Fruit fly (Drosophila melanogaster) whole organism, embryonic: Measurements from ENCODE around the gene CG32333.

Experiments used
- Antp ChIP-seq: fragments of 200-800 bp; sonication (Bioruptor generic); optimal IDR thresholded peaks from 3 replicates; lab custom pipeline; 2016; ENCODE audit warnings: missing biosample characterization, missing genetic modification characterization
- Atf3 ChIP-seq: fragments of 200-800 bp; sonication (Bioruptor generic); optimal IDR thresholded peaks from 3 replicates; lab custom pipeline; 2016; ENCODE audit warnings: missing biosample characterization, missing genetic modification characterization
- Bgb ChIP-seq: fragments of 200-800 bp; sonication (Bioruptor generic); IDR thresholded peaks from 2 replicates; pipeline ENCODE4 v1.3.6; 2022; ENCODE audit warnings: missing biosample characterization, missing genetic modification characterization; ENCODE audit not compliant: partially characterized antibody
- C15 ChIP-seq: fragments of 200-800 bp; sonication (Bioruptor generic); IDR thresholded peaks from 3 replicates; pipeline ENCODE4 v1.3.6; 2022; ENCODE audit warnings: missing biosample characterization, missing genetic modification characterization
- CG12659 ChIP-seq: fragments of 200-800 bp; sonication (Bioruptor generic); optimal IDR thresholded peaks from 3 replicates; lab custom pipeline; 2017; ENCODE audit warnings: mild to moderate bottlenecking, missing biosample characterization, missing genetic modification reagents, missing genetic modification characterization
- CG12769 ChIP-seq: fragments of 200-800 bp; sonication (Bioruptor generic); optimal IDR thresholded peaks from 2 replicates; lab custom pipeline; 2019; ENCODE audit warnings: missing biosample characterization, mild to moderate bottlenecking, missing genetic modification characterization, moderate library complexity
- CG15011 ChIP-seq: fragments of 200-800 bp; sonication (Bioruptor generic); optimal IDR thresholded peaks from 3 replicates; lab custom pipeline; 2018; ENCODE audit warnings: missing biosample characterization, mild to moderate bottlenecking, missing genetic modification characterization
- CG1529 ChIP-seq: fragments of 200-800 bp; sonication (Bioruptor generic); optimal IDR thresholded peaks from 3 replicates; lab custom pipeline; 2018; ENCODE audit warnings: missing biosample characterization, missing genetic modification characterization
- CG17829 ChIP-seq: fragments of 200-800 bp; optimal IDR thresholded peaks from 2 replicates; lab custom pipeline; 2019; ENCODE audit warnings: missing biosample characterization, mild to moderate bottlenecking, missing genetic modification characterization, moderate library complexity
- CG1792 ChIP-seq: fragments of 200-800 bp; sonication (Bioruptor generic); optimal IDR thresholded peaks from 2 replicates; lab custom pipeline; 2016; ENCODE audit warnings: missing biosample characterization, missing genetic modification characterization
- CG2129 ChIP-seq: fragments of 200-800 bp; sonication (Bioruptor generic); IDR thresholded peaks from 2 replicates; pipeline ENCODE4 v1.3.6; 2022; ENCODE audit warnings: missing biosample characterization, missing genetic modification characterization; ENCODE audit not compliant: partially characterized antibody
- CG3163 ChIP-seq: fragments of 200-800 bp; sonication (Bioruptor generic); optimal IDR thresholded peaks from 3 replicates; lab custom pipeline; 2016; ENCODE audit warnings: missing biosample characterization, missing genetic modification characterization
- CG3281 ChIP-seq: fragments of 200-800 bp; sonication (Bioruptor generic); optimal IDR thresholded peaks from 3 replicates; lab custom pipeline; 2017; ENCODE audit warnings: missing biosample characterization, mild to moderate bottlenecking, missing genetic modification characterization
- CG4404 ChIP-seq: fragments of 200-800 bp; sonication (Bioruptor generic); IDR thresholded peaks from 2 replicates; pipeline ENCODE4 v1.3.6; 2022; ENCODE audit warnings: missing biosample characterization, missing genetic modification characterization
- CG5245 ChIP-seq: fragments of 200-800 bp; sonication (Bioruptor generic); optimal IDR thresholded peaks from 3 replicates; lab custom pipeline; 2016; ENCODE audit warnings: missing biosample characterization, missing genetic modification characterization
- CG6175 ChIP-seq: fragments of 200-800 bp; sonication (Bioruptor generic); IDR thresholded peaks from 3 replicates; pipeline ENCODE4 v1.3.6; 2022; ENCODE audit warnings: missing biosample characterization, missing genetic modification characterization
- CG7556 ChIP-seq: fragments of 200-800 bp; sonication (Bioruptor generic); optimal IDR thresholded peaks from 2 replicates; lab custom pipeline; 2017; ENCODE audit warnings: missing biosample characterization, mild to moderate bottlenecking, missing genetic modification characterization
- CG8290 ChIP-seq, 3 experiments: fragments of 200-800 bp; sonication (Bioruptor generic); optimal IDR thresholded peaks; 2 replicates each; lab custom pipeline; 2016 to 2019; ENCODE audit warnings: missing biosample characterization in 3 of 3, missing genetic modification characterization in 3 of 3, mild to moderate bottlenecking in 2 of 3, moderate library complexity in 1 of 3
- Deaf1 ChIP-seq: fragments of 200-800 bp; optimal IDR thresholded peaks from 3 replicates; lab custom pipeline; 2019; ENCODE audit warnings: missing biosample characterization, mild to moderate bottlenecking, missing genetic modification characterization, moderate library complexity
- Eip74EF ChIP-seq, 2 experiments: fragments of 200-800 bp in 1 of 2; fragments of >200 bp in 1 of 2; sonication (Bioruptor generic) in 1 of 2; optimal IDR thresholded peaks; 2 replicates each; lab custom pipeline; 2017 to 2019; ENCODE audit warnings: missing biosample characterization in 2 of 2, missing genetic modification characterization in 2 of 2, mild to moderate bottlenecking in 1 of 2, moderate library complexity in 1 of 2
- Gsc ChIP-seq: fragments of 200-800 bp; sonication (Bioruptor generic); IDR thresholded peaks from 2 replicates; pipeline ENCODE4 v1.3.6; 2022; ENCODE audit warnings: missing biosample characterization, missing genetic modification characterization
- HmgZ ChIP-seq: fragments of 200-800 bp; sonication (Bioruptor generic); optimal IDR thresholded peaks from 2 replicates; lab custom pipeline; 2018; ENCODE audit warnings: missing biosample characterization, mild to moderate bottlenecking, missing genetic modification characterization
- Lpt ChIP-seq: fragments of >200 bp; optimal IDR thresholded peaks from 2 replicates; lab custom pipeline; 2018; ENCODE audit warnings: missing biosample characterization, missing genetic modification characterization
- Mad ChIP-seq: fragments of 200-800 bp; sonication (Bioruptor generic); optimal IDR thresholded peaks from 2 replicates; lab custom pipeline; 2016; ENCODE audit warnings: missing biosample characterization, missing genetic modification characterization
- NFAT ChIP-seq: fragments of 200-800 bp; sonication (Bioruptor generic); IDR thresholded peaks from 2 replicates; pipeline ENCODE4 v1.3.6; 2022; ENCODE audit warnings: missing biosample characterization, missing genetic modification characterization
- Pdp1 ChIP-seq, 2 experiments: fragments of 200-800 bp; sonication (Bioruptor generic); optimal IDR thresholded peaks; 3 replicates each; lab custom pipeline; 2016; ENCODE audit warnings: missing biosample characterization in 2 of 2, missing genetic modification characterization in 2 of 2, mild to moderate bottlenecking in 1 of 2, moderate library complexity in 1 of 2
- Rx ChIP-seq: fragments of 200-800 bp; sonication (Bioruptor generic); IDR thresholded peaks from 2 replicates; pipeline ENCODE4 v1.3.6; 2022; ENCODE audit warnings: missing biosample characterization, missing genetic modification characterization
- Ssrp ChIP-seq: fragments of 200-800 bp; sonication (Bioruptor generic); optimal IDR thresholded peaks from 2 replicates; lab custom pipeline; 2018; ENCODE audit warnings: missing biosample characterization, mild to moderate bottlenecking, missing genetic modification characterization, moderate library complexity
- YL-1 ChIP-seq: fragments of 200-800 bp; sonication (Bioruptor generic); optimal IDR thresholded peaks from 3 replicates; lab custom pipeline; 2017; ENCODE audit warnings: missing biosample characterization, mild to moderate bottlenecking, missing genetic modification characterization
- ato ChIP-seq: fragments of 200-800 bp; sonication (Bioruptor generic); IDR thresholded peaks from 2 replicates; pipeline ENCODE4 v1.3.6; 2022; ENCODE audit warnings: missing biosample characterization, missing genetic modification characterization; ENCODE audit not compliant: partially characterized antibody
- bigmax ChIP-seq: fragments of 200-800 bp; sonication (Bioruptor generic); optimal IDR thresholded peaks from 2 replicates; lab custom pipeline; 2018; ENCODE audit warnings: missing biosample characterization, mild to moderate bottlenecking, missing genetic modification characterization
- bowl ChIP-seq: fragments of 200-800 bp; sonication (Bioruptor generic); IDR thresholded peaks from 2 replicates; pipeline ENCODE4 v1.3.6; 2022; ENCODE audit warnings: missing biosample characterization, missing genetic modification characterization
- cwo ChIP-seq: fragments of 200-800 bp; sonication (Bioruptor generic); optimal IDR thresholded peaks from 3 replicates; lab custom pipeline; 2017; ENCODE audit warnings: missing biosample characterization, missing genetic modification characterization, mild to moderate bottlenecking, moderate library complexity, missing genetic modification reagents
- dimm ChIP-seq: fragments of 200-800 bp; sonication (Bioruptor generic); IDR thresholded peaks from 2 replicates; pipeline ENCODE4 v1.3.6; 2022; ENCODE audit warnings: missing biosample characterization, missing genetic modification characterization
- emc ChIP-seq: fragments of 200-800 bp; sonication (Bioruptor generic); optimal IDR thresholded peaks from 2 replicates; lab custom pipeline; 2016; ENCODE audit warnings: missing biosample characterization, missing genetic modification characterization
- mirr ChIP-seq: fragments of 200-800 bp; sonication (Bioruptor generic); optimal IDR thresholded peaks from 3 replicates; lab custom pipeline; 2018; ENCODE audit warnings: missing biosample characterization, mild to moderate bottlenecking, missing genetic modification characterization
- onecut ChIP-seq: fragments of 200-800 bp; sonication (Bioruptor generic); IDR thresholded peaks from 2 replicates; pipeline ENCODE4 v1.3.6; 2022; ENCODE audit warnings: missing biosample characterization, missing genetic modification characterization
- rib ChIP-seq: fragments of 200-800 bp; sonication (Bioruptor generic); IDR thresholded peaks from 2 replicates; pipeline ENCODE4 v1.3.6; 2022; ENCODE audit warnings: missing biosample characterization, missing genetic modification characterization
- ro ChIP-seq: fragments of 200-800 bp; sonication (Bioruptor generic); IDR thresholded peaks from 2 replicates; pipeline ENCODE4 v1.3.6; 2022; ENCODE audit warnings: missing biosample characterization, missing genetic modification characterization
- salm ChIP-seq: fragments of 200-800 bp; sonication (Bioruptor generic); optimal IDR thresholded peaks from 2 replicates; lab custom pipeline; 2018; ENCODE audit warnings: missing biosample characterization, mild to moderate bottlenecking, missing genetic modification characterization
- seq ChIP-seq: fragments of 200-800 bp; sonication (Bioruptor generic); IDR thresholded peaks from 2 replicates; pipeline ENCODE4 v1.3.6; 2022; ENCODE audit warnings: missing biosample characterization, missing genetic modification characterization
- slbo ChIP-seq: fragments of 200-800 bp; sonication (Bioruptor generic); IDR thresholded peaks from 2 replicates; pipeline ENCODE4 v1.3.6; 2022; ENCODE audit warnings: missing biosample characterization, missing genetic modification characterization
- tap ChIP-seq: fragments of 200-800 bp; optimal IDR thresholded peaks from 3 replicates; lab custom pipeline; 2019; ENCODE audit warnings: missing biosample characterization, mild to moderate bottlenecking, missing genetic modification characterization, moderate library complexity
- tgo ChIP-seq: fragments of 200-800 bp; sonication (Bioruptor generic); IDR thresholded peaks from 3 replicates; pipeline ENCODE4 v1.3.6; 2022; ENCODE audit warnings: missing biosample characterization, missing genetic modification characterization
- tin ChIP-seq: fragments of 200-800 bp; sonication (Bioruptor generic); optimal IDR thresholded peaks from 3 replicates; lab custom pipeline; 2016; ENCODE audit warnings: missing biosample characterization, missing genetic modification characterization
- ttk ChIP-seq: fragments of 200-800 bp; sonication (Bioruptor generic); IDR thresholded peaks from 2 replicates; pipeline ENCODE4 v2.1.2; 2022; ENCODE audit warnings: missing biosample characterization, missing genetic modification characterization
- tx ChIP-seq: fragments of 200-800 bp; sonication (Bioruptor generic); optimal IDR thresholded peaks from 2 replicates; lab custom pipeline; 2016; ENCODE audit warnings: missing biosample characterization, missing genetic modification characterization
- vnd ChIP-seq: fragments of 200-800 bp; sonication (Bioruptor generic); IDR thresholded peaks from 3 replicates; pipeline ENCODE4 v1.3.6; 2022; ENCODE audit warnings: missing biosample characterization, missing genetic modification characterization; ENCODE audit not compliant: partially characterized antibody
- zfh1 ChIP-seq: fragments of 200-800 bp; sonication (Bioruptor generic); IDR thresholded peaks from 3 replicates; pipeline ENCODE4 v1.3.6; 2022; ENCODE audit warnings: missing biosample characterization, missing genetic modification characterization

CG32333 gene

DNA sequence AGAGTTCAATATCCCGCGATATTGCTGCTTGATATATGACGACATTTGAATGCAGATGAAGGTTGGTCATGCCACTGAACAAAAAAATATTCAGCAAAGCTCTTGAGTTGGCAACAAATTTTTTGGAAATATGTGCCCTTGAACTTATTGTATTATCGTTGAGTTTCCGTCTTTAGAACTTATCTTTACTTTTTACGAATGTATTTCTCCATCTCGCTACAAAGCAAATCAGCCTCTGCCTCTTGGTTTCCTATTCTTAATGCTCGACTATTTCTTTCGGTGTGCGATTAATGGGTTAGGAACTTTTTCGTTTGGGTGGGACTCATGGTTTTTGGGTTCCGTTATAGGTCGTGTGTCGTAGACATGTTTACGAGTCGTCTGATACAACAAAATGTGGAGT is 47.4 kb downstream of the CG32333 start (continued):
- TF ChIP-seq YL-1 (GFP tag; lab: Kevin White, UChicago) (no peak), NFAT (GFP tag; lab: Robert Waterston, UW) (no peak), rib (GFP tag; lab: Robert Waterston, UW) (no peak), C15 (GFP tag; lab: Robert Waterston, UW) (no peak), ro (GFP tag; lab: Robert Waterston, UW) (no peak), CG12769 (tag; lab: Kevin White, UChicago) (no peak), Antp (GFP tag; lab: Kevin White, UChicago) (peak; percentile 81), bowl (GFP tag; lab: Robert Waterston, UW) (no peak), CG4404 (no peak), tin (GFP tag; lab: Kevin White, UChicago) (peak; percentile 68), Gsc (GFP tag; lab: Robert Waterston, UW) (no peak), tx (peak; percentile 56), Mad (GFP tag; lab: Kevin White, UChicago) (peak; percentile 40), Ssrp (tag; lab: Kevin White, UChicago) (peak; percentile 83)
- TF ChIP-seq, all 482 proteins: peak for 293

DNA sequence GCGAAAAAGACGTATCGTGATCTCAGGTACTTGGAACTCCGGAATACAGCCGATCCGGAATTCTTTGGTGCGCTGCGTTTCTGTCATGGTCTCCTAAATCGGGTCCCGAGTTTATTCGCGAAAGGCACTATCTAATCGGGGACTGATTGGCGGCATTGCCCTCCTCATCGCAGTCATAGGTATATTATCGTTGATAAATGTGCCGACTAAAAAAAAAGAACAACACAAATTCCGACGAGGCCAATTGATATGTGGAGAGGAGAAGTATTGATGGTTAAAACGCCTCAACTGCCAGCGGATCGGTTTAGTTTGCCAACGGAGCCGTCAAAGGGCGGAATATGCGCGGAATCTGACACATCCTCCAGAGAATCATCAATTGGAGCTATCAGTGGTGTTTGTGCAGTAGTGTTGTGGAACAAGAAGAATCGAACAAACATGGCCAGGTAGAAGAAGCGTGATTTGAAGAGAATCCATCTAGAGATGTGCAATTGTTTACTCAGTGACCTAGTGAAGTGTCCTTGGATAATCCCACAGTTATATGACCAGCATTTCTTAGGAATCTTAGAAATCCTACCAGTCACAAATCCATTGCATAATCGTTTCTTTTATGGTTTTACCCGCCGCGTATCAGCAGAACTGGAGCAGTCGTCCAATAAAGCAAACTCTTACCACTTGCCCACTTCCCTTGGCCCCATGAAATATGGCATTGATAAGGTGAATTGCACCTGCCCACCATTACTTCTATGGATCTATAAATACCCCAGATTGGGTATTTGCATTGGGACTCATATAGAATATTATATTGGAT is 49.3 kb downstream of the CG32333 start:
- TF ChIP-seq onecut (no peak), zfh1 (GFP tag; lab: Robert Waterston, UW) (0 out of 3 replicates have a peak, but pooled peaks have one; percentile 17), CG3281 (GFP tag; lab: Kevin White, UChicago) (no peak), Pdp1 (GFP tag; optimal IDR thresholded peaks at IDR 0.05; lab: Kevin White, UChicago) (peak in 1 of 2 experiments; percentile 91), CG17829 (tag; lab: Kevin White, UChicago) (no peak), CG5245 (GFP tag; lab: Kevin White, UChicago) (no peak), Atf3 (GFP tag; lab: Kevin White, UChicago) (no peak), CG6175 (GFP tag; lab: Robert Waterston, UW) (no peak), CG12659 (no peak), Bgb (GFP tag; lab: Robert Waterston, UW) (no peak), Rx (no peak), Eip74EF (GFP tag; optimal IDR thresholded peaks at IDR 0.05; lab: Kevin White, UChicago) (no peak), CG1529 (no peak), emc (GFP tag; lab: Kevin White, UChicago) (no peak), Lpt (no peak), bigmax (GFP tag; lab: Kevin White, UChicago) (no peak), CG2129 (GFP tag; lab: Robert Waterston, UW) (no peak), cwo (no peak), HmgZ (tag; lab: Kevin White, UChicago) (peak; percentile 8), CG1792 (no peak), tgo (no peak), ttk (no peak), CG15011 (GFP tag; lab: Kevin White, UChicago) (no peak), slbo (GFP tag; lab: Robert Waterston, UW) (no peak), seq (GFP tag; lab: Robert Waterston, UW) (no peak), mirr (GFP tag; lab: Kevin White, UChicago) (peak; percentile 68), tap (tag; lab: Kevin White, UChicago) (no peak), dimm (GFP tag; lab: Robert Waterston, UW) (no peak), CG7556 (GFP tag; lab: Kevin White, UChicago) (no peak), Deaf1 (tag; lab: Kevin White, UChicago) (peak; percentile 18), CG8290 (GFP tag; optimal IDR thresholded peaks at IDR 0.05; lab: Kevin White, UChicago) (no peak), CG8290 (tag; optimal IDR thresholded peaks at IDR 0.05; lab: Kevin White, UChicago) (no peak), vnd (GFP tag; lab: Robert Waterston, UW) (0 out of 3 replicates have a peak, but pooled peaks have one; percentile 10), salm (no peak), CG3163 (GFP tag; lab: Kevin White, UChicago) (no peak), ato (no peak)
